Fruit fly (Drosophila melanogaster) whole organism, embryonic: ENCODE measurements around the gene PIG-B.
A peak's percentile ranks its signal among the peaks of the same experiment; 100 is the strongest.

Experiments used
- Asciz ChIP-seq: fragments of 200-800 bp; sonication (Bioruptor generic); optimal IDR thresholded peaks from 2 replicates; lab custom pipeline; 2017; ENCODE audit warnings: missing biosample characterization, mild to moderate bottlenecking, missing genetic modification characterization, missing genetic modification reagents
- CG10366 ChIP-seq: fragments of 200-800 bp; sonication (Bioruptor generic); IDR thresholded peaks from 2 replicates; pipeline ENCODE4 v1.3.6; 2022; ENCODE audit warnings: missing biosample characterization, missing genetic modification characterization
- CG11398 ChIP-seq: fragments of 200-800 bp; sonication (Bioruptor generic); optimal IDR thresholded peaks from 2 replicates; lab custom pipeline; 2016; ENCODE audit warnings: missing biosample characterization, missing genetic modification characterization
- CG11695 ChIP-seq: fragments of 200-800 bp; sonication (Bioruptor generic); IDR thresholded peaks from 3 replicates; pipeline ENCODE4 v1.3.6; 2022; ENCODE audit warnings: missing biosample characterization, missing genetic modification characterization
- CG12104 ChIP-seq: fragments of 200-800 bp; sonication (Bioruptor generic); optimal IDR thresholded peaks from 3 replicates; lab custom pipeline; 2016; ENCODE audit warnings: missing biosample characterization, missing genetic modification characterization
- CG12236 ChIP-seq: fragments of 200-800 bp; sonication (Bioruptor generic); optimal IDR thresholded peaks from 2 replicates; lab custom pipeline; 2016; ENCODE audit warnings: missing biosample characterization, missing genetic modification characterization
- CG12769 ChIP-seq: fragments of 200-800 bp; sonication (Bioruptor generic); optimal IDR thresholded peaks from 2 replicates; lab custom pipeline; 2019; ENCODE audit warnings: missing biosample characterization, mild to moderate bottlenecking, missing genetic modification characterization, moderate library complexity
- CG13296 ChIP-seq: fragments of 200-800 bp; sonication (Bioruptor generic); optimal IDR thresholded peaks from 3 replicates; lab custom pipeline; 2018; ENCODE audit warnings: missing biosample characterization, mild to moderate bottlenecking, missing genetic modification characterization
- CG15073 ChIP-seq: fragments of 200-800 bp; sonication (Bioruptor generic); optimal IDR thresholded peaks from 2 replicates; lab custom pipeline; 2016; ENCODE audit warnings: missing biosample characterization, missing genetic modification characterization
- CG16863 ChIP-seq: fragments of 200-800 bp; sonication (Bioruptor generic); optimal IDR thresholded peaks from 3 replicates; lab custom pipeline; 2016; ENCODE audit warnings: missing biosample characterization, missing genetic modification characterization
- CG2712 ChIP-seq: fragments of 200-800 bp; optimal IDR thresholded peaks from 3 replicates; lab custom pipeline; 2019; ENCODE audit warnings: missing biosample characterization, mild to moderate bottlenecking, missing genetic modification characterization, moderate library complexity
- CG31441 ChIP-seq: fragments of 200-800 bp; sonication (Bioruptor generic); IDR thresholded peaks from 2 replicates; pipeline ENCODE4 v1.3.6; 2022; ENCODE audit warnings: missing biosample characterization, missing genetic modification characterization
- CG32767 ChIP-seq: fragments of 200-800 bp; sonication (Bioruptor generic); IDR thresholded peaks from 2 replicates; pipeline ENCODE4 v1.3.6; 2022; ENCODE audit warnings: missing biosample characterization, missing genetic modification characterization
- CG6654 ChIP-seq: fragments of 200-800 bp; sonication (Bioruptor generic); optimal IDR thresholded peaks from 2 replicates; lab custom pipeline; 2017; ENCODE audit warnings: missing biosample characterization, mild to moderate bottlenecking, missing genetic modification characterization
- CG6683 ChIP-seq: fragments of 200-800 bp; sonication (Bioruptor generic); optimal IDR thresholded peaks from 2 replicates; lab custom pipeline; 2017; ENCODE audit warnings: missing biosample characterization, mild to moderate bottlenecking, missing genetic modification characterization, missing genetic modification reagents
- CG6791 ChIP-seq: fragments of 200-800 bp; sonication (Bioruptor generic); IDR thresholded peaks from 3 replicates; pipeline ENCODE4 v1.3.6; 2022; ENCODE audit warnings: missing biosample characterization, missing genetic modification characterization; ENCODE audit not compliant: partially characterized antibody
- CG7372 ChIP-seq: fragments of 200-800 bp; sonication (Bioruptor generic); IDR thresholded peaks from 2 replicates; pipeline ENCODE4 v1.3.6; 2022; ENCODE audit warnings: missing biosample characterization, missing genetic modification characterization
- CG7556 ChIP-seq: fragments of 200-800 bp; sonication (Bioruptor generic); optimal IDR thresholded peaks from 2 replicates; lab custom pipeline; 2017; ENCODE audit warnings: missing biosample characterization, mild to moderate bottlenecking, missing genetic modification characterization
- CG7928 ChIP-seq: fragments of 200-800 bp; sonication (Bioruptor generic); optimal IDR thresholded peaks from 2 replicates; lab custom pipeline; 2017; ENCODE audit warnings: missing biosample characterization, mild to moderate bottlenecking, missing genetic modification characterization
- CG8290 ChIP-seq, 3 experiments: fragments of 200-800 bp; sonication (Bioruptor generic); optimal IDR thresholded peaks; 2 replicates each; lab custom pipeline; 2016 to 2019; ENCODE audit warnings: missing biosample characterization in 3 of 3, missing genetic modification characterization in 3 of 3, mild to moderate bottlenecking in 2 of 3, moderate library complexity in 1 of 3
- CG8924 ChIP-seq: fragments of 200-800 bp; optimal IDR thresholded peaks from 3 replicates; lab custom pipeline; 2019; ENCODE audit warnings: missing biosample characterization, mild to moderate bottlenecking, missing genetic modification characterization, moderate library complexity
- CG9609 ChIP-seq: fragments of 200-800 bp; sonication (Bioruptor generic); optimal IDR thresholded peaks from 3 replicates; lab custom pipeline; 2016; ENCODE audit warnings: missing biosample characterization, missing genetic modification characterization
- CG9817 ChIP-seq: fragments of 200-800 bp; sonication (Bioruptor generic); optimal IDR thresholded peaks from 2 replicates; lab custom pipeline; 2018; ENCODE audit warnings: missing biosample characterization, mild to moderate bottlenecking, missing genetic modification characterization, moderate library complexity
- Chrac-16 ChIP-seq: fragments of 200-800 bp; sonication (Bioruptor generic); optimal IDR thresholded peaks from 3 replicates; lab custom pipeline; 2016; ENCODE audit warnings: missing biosample characterization, missing genetic modification characterization
- CkIIα-i1 ChIP-seq: fragments of 200-800 bp; sonication (Bioruptor generic); IDR thresholded peaks from 2 replicates; pipeline ENCODE4 v1.3.6; 2022; ENCODE audit warnings: missing biosample characterization, missing genetic modification characterization
- Dip3 ChIP-seq: fragments of 200-800 bp; sonication (Bioruptor generic); optimal IDR thresholded peaks from 3 replicates; lab custom pipeline; 2016; ENCODE audit warnings: missing biosample characterization, missing genetic modification characterization
- Elba2 ChIP-seq: fragments of 200-800 bp; sonication (Bioruptor generic); optimal IDR thresholded peaks from 3 replicates; lab custom pipeline; 2016; ENCODE audit warnings: missing biosample characterization, missing genetic modification characterization
- Ets65A ChIP-seq: fragments of 200-800 bp; sonication (Bioruptor generic); peaks from one replicate; lab custom pipeline; 2016; ENCODE audit warnings: missing biosample characterization, missing genetic modification characterization
- Fer3 ChIP-seq: fragments of 200-800 bp; sonication (Bioruptor generic); optimal IDR thresholded peaks from 2 replicates; lab custom pipeline; 2018; ENCODE audit warnings: missing biosample characterization, mild to moderate bottlenecking, missing genetic modification characterization, moderate library complexity
- Hmr ChIP-seq: fragments of 200-800 bp; sonication (Bioruptor generic); optimal IDR thresholded peaks from 3 replicates; lab custom pipeline; 2017; ENCODE audit warnings: mild to moderate bottlenecking, missing biosample characterization, missing genetic modification reagents, missing genetic modification characterization
- Mad ChIP-seq: fragments of 200-800 bp; sonication (Bioruptor generic); optimal IDR thresholded peaks from 2 replicates; lab custom pipeline; 2016; ENCODE audit warnings: missing biosample characterization, missing genetic modification characterization
- Rfx ChIP-seq: fragments of 200-800 bp; sonication (Bioruptor generic); IDR thresholded peaks from 2 replicates; pipeline ENCODE4 v1.3.6; 2022; ENCODE audit warnings: missing biosample characterization, missing genetic modification characterization
- Sox102F ChIP-seq: fragments of 200-800 bp; sonication (Bioruptor generic); optimal IDR thresholded peaks from 2 replicates; lab custom pipeline; 2018; ENCODE audit warnings: missing biosample characterization, mild to moderate bottlenecking, missing genetic modification characterization, moderate library complexity
- Spps ChIP-seq: fragments of 200-800 bp; sonication (Bioruptor generic); optimal IDR thresholded peaks from 2 replicates; lab custom pipeline; 2018; ENCODE audit warnings: missing biosample characterization, mild to moderate bottlenecking, missing genetic modification characterization
- amos ChIP-seq: fragments of 200-800 bp; sonication (Bioruptor generic); IDR thresholded peaks from 2 replicates; pipeline ENCODE4 v1.3.6; 2022; ENCODE audit warnings: missing biosample characterization, missing genetic modification characterization; ENCODE audit not compliant: partially characterized antibody
- ase ChIP-seq: fragments of 200-800 bp; sonication (Bioruptor generic); IDR thresholded peaks from 3 replicates; pipeline ENCODE4 v1.3.6; 2022; ENCODE audit warnings: missing biosample characterization, missing genetic modification characterization
- cas ChIP-seq: fragments of 200-800 bp; sonication (Bioruptor generic); IDR thresholded peaks from 2 replicates; pipeline ENCODE4 v1.3.6; 2022; ENCODE audit warnings: missing biosample characterization, missing genetic modification characterization
- ci ChIP-seq: fragments of 200-800 bp; sonication (Bioruptor generic); IDR thresholded peaks from 3 replicates; pipeline ENCODE4 v1.3.6; 2022; ENCODE audit warnings: missing biosample characterization, missing genetic modification characterization
- crol ChIP-seq: fragments of 200-800 bp; sonication (Bioruptor generic); IDR thresholded peaks from 2 replicates; pipeline ENCODE4 v1.3.6; 2022; ENCODE audit warnings: missing biosample characterization, missing genetic modification characterization
- dpn ChIP-seq, 2 experiments: fragments of 200-800 bp; sonication (Bioruptor generic); optimal IDR thresholded peaks; 3 replicates each; lab custom pipeline; 2016; ENCODE audit warnings: missing biosample characterization in 2 of 2, missing genetic modification characterization in 2 of 2
- esg ChIP-seq: fragments of 200-800 bp; sonication (Bioruptor generic); conservative IDR thresholded peaks from 2 replicates; pipeline ENCODE4 v1.3.6; 2022; ENCODE audit warnings: missing biosample characterization, missing genetic modification characterization
- exex ChIP-seq: fragments of 200-800 bp; sonication (Bioruptor generic); optimal IDR thresholded peaks from 4 replicates; lab custom pipeline; 2018; ENCODE audit warnings: missing biosample characterization, mild to moderate bottlenecking, missing genetic modification characterization, moderate library complexity
- gsb ChIP-seq: fragments of 200-800 bp; sonication (Bioruptor generic); IDR thresholded peaks from 2 replicates; pipeline ENCODE4 v1.3.6; 2022; ENCODE audit warnings: missing biosample characterization, missing genetic modification characterization
- hth ChIP-seq: fragments of >200 bp; optimal IDR thresholded peaks from 2 replicates; lab custom pipeline; 2017; ENCODE audit warnings: inconsistent platforms
- lab ChIP-seq: fragments of 200-800 bp; sonication (Bioruptor generic); optimal IDR thresholded peaks from 3 replicates; lab custom pipeline; 2017; ENCODE audit warnings: missing biosample characterization, missing genetic modification characterization, mild to moderate bottlenecking, moderate library complexity, missing genetic modification reagents
- odd ChIP-seq: fragments of 200-800 bp; sonication (Bioruptor generic); optimal IDR thresholded peaks from 2 replicates; lab custom pipeline; 2017; ENCODE audit warnings: missing biosample characterization, mild to moderate bottlenecking, missing genetic modification characterization
- otp ChIP-seq: fragments of 200-800 bp; sonication (Bioruptor generic); IDR thresholded peaks from 3 replicates; pipeline ENCODE4, ENCODE4 v1.3.6; 2022; ENCODE audit warnings: missing biosample characterization, missing genetic modification characterization
- seq ChIP-seq: fragments of 200-800 bp; sonication (Bioruptor generic); IDR thresholded peaks from 2 replicates; pipeline ENCODE4 v1.3.6; 2022; ENCODE audit warnings: missing biosample characterization, missing genetic modification characterization
- tin ChIP-seq: fragments of 200-800 bp; sonication (Bioruptor generic); optimal IDR thresholded peaks from 3 replicates; lab custom pipeline; 2016; ENCODE audit warnings: missing biosample characterization, missing genetic modification characterization
- trem ChIP-seq: fragments of 200-800 bp; optimal IDR thresholded peaks from 3 replicates; lab custom pipeline; 2019; ENCODE audit warnings: missing biosample characterization, mild to moderate bottlenecking, missing genetic modification characterization, moderate library complexity

Gene PIG-B

DNA sequence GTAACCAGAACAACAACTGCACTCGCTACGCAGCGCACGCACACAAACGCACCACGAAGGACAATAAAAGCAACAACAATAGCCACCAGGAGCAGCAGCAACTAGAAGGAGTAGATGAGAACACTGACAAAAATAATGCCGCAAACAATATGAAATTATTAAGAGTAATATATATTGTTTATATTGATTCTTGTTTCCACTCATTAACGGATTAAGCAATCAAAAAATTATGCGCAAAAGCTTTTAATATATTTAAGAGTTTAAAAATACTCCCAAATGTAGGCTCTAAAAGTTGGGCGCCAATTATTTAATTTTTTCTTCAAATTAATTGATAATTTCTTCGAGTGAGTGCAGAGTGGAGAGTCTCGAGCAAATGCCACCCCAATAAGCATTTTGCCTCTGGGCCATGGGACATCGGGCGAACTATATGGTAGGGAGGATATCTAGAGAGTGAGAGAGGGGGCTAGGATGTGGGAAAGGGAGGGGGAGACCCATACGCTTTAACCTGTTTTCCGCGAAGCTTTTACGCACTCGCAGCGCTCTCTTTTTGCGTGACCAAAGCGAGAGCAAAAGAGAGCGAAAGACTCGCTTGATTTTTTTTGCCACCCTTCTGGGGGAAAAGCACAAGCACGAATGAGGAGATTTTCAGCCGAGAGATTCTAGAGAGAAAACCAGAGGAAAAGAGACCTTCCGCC is 13.9 kb downstream of the PIG-B start, which contains the start of gene Rdh (continued):
- no peak for TF ChIP-seq amos (GFP tag; lab: Robert Waterston, UW)
- TF ChIP-seq odd (GFP tag; lab: Kevin White, UChicago), result peak; percentile 59
- peak; percentile 80 for TF ChIP-seq CG12104
- peak; percentile 49; the same call in 1 of the 2 replicates for TF ChIP-seq esg (GFP tag; lab: Robert Waterston, UW)
- no peak for TF ChIP-seq Elba2 (GFP tag; lab: Kevin White, UChicago)
- TF ChIP-seq Asciz (GFP tag; lab: Kevin White, UChicago), result peak; percentile 65
- TF ChIP-seq gsb (GFP tag; lab: Robert Waterston, UW), result no peak
- TF ChIP-seq CG31441 (GFP tag; lab: Robert Waterston, UW), result peak; percentile 74
- peak; percentile 77 for TF ChIP-seq Sox102F
- TF ChIP-seq tin (GFP tag; lab: Kevin White, UChicago), result peak; percentile 71
- peak; percentile 14 for TF ChIP-seq CG7928 (GFP tag; lab: Kevin White, UChicago)
- peak; percentile 41 for TF ChIP-seq CG6654 (GFP tag; lab: Kevin White, UChicago)
- peak; percentile 10 for TF ChIP-seq Spps (tag; lab: Kevin White, UChicago)
- peak; percentile 92 for TF ChIP-seq lab (GFP tag; lab: Kevin White, UChicago)
- TF ChIP-seq CG2712, result peak; percentile 78
- peak; percentile 9 for TF ChIP-seq Ets65A
- TF ChIP-seq ci, result no peak; the same call in 2 of the 3 replicates
- TF ChIP-seq crol (GFP tag; lab: Robert Waterston, UW), result peak; percentile 72
- no peak for TF ChIP-seq CG15073 (GFP tag; lab: Kevin White, UChicago)
- peak; percentile 48 for TF ChIP-seq Chrac-16 (GFP tag; lab: Kevin White, UChicago)
- TF ChIP-seq CG7556, result peak; percentile 94
- TF ChIP-seq CG12769 (tag; lab: Kevin White, UChicago), result no peak
- no peak for TF ChIP-seq CG11398 (GFP tag; lab: Kevin White, UChicago)
- peak; percentile 62 for TF ChIP-seq trem (tag; lab: Kevin White, UChicago)
- TF ChIP-seq seq, result peak; percentile 35; the same call in 1 of the 2 replicates
- TF ChIP-seq dpn (GFP tag; optimal IDR thresholded peaks at IDR 0.05; lab: Kevin White, UChicago), result peak; percentile 55 to 59
- peak; percentile 48 for TF ChIP-seq exex
- 0 out of 3 replicates have a peak, but pooled peaks have one; percentile 54 for TF ChIP-seq ase
- TF ChIP-seq Rfx (GFP tag; lab: Robert Waterston, UW), result peak; percentile 72
- TF ChIP-seq CG9609 (GFP tag; lab: Kevin White, UChicago), result no peak
- TF ChIP-seq hth (lab: Kevin White, UChicago), result no peak
- TF ChIP-seq Fer3 (tag; lab: Kevin White, UChicago), result peak; percentile 87
- no peak for TF ChIP-seq CG32767 (GFP tag; lab: Robert Waterston, UW)
- peak; percentile 40 for TF ChIP-seq Mad (GFP tag; lab: Kevin White, UChicago)
- peak; percentile 86 for TF ChIP-seq CG6683 (GFP tag; lab: Kevin White, UChicago)
- no peak for TF ChIP-seq CG12236 (GFP tag; lab: Kevin White, UChicago)
- TF ChIP-seq CG13296 (GFP tag; lab: Kevin White, UChicago), result peak; percentile 81
- TF ChIP-seq CG8290 (GFP tag; optimal IDR thresholded peaks at IDR 0.05; lab: Kevin White, UChicago), result no peak
- no peak for TF ChIP-seq CG8290 (tag; optimal IDR thresholded peaks at IDR 0.05; lab: Kevin White, UChicago)
- peak; percentile 39; the same call in 1 of the 2 replicates for TF ChIP-seq CG10366 (GFP tag; lab: Robert Waterston, UW)
- no peak for TF ChIP-seq CG16863
- peak; percentile 32 for TF ChIP-seq Dip3 (GFP tag; lab: Kevin White, UChicago)
- 0 out of 2 replicates have a peak, but pooled peaks have one; percentile 20 for TF ChIP-seq CG7372
- TF ChIP-seq CG8924, result peak; percentile 90
- peak; percentile 75 for TF ChIP-seq CG11695 (GFP tag; lab: Robert Waterston, UW)
- TF ChIP-seq cas, result no peak
- no peak for TF ChIP-seq CG6791 (GFP tag; lab: Robert Waterston, UW)
- peak; percentile 93 for TF ChIP-seq Hmr (GFP tag; lab: Kevin White, UChicago)
- TF ChIP-seq otp (GFP tag; lab: Robert Waterston, UW), result no peak
- TF ChIP-seq CkIIα-i1, result no peak
- peak; percentile 77 for TF ChIP-seq CG9817
